Worm (Caenorhabditis elegans) whole organism, L1 larva: ENCODE results near the gene F26F4.9.

Source experiments
- C34B4.2 ChIP-seq: sonication (generic microtip); optimal IDR thresholded peaks from 2 replicates; lab custom pipeline; 2017; ENCODE audit warnings: mild to moderate bottlenecking, missing genetic modification characterization, missing compliant biosample characterization
- alr-1 ChIP-seq: fragments of 200-800 bp; sonication (Bioruptor generic); optimal IDR thresholded peaks from 2 replicates; lab custom pipeline; 2018; ENCODE audit warnings: borderline replicate concordance, mild to moderate bottlenecking, missing genetic modification characterization, missing compliant biosample characterization
- ces-1 ChIP-seq: fragments of 150-350 bp; optimal IDR thresholded peaks from 2 replicates; lab custom pipeline; 2014; ENCODE audit warnings: missing biosample characterization, missing genetic modification reagents, missing genetic modification characterization
- fkh-4 ChIP-seq: sonication (generic microtip); optimal IDR thresholded peaks from 2 replicates; lab custom pipeline; 2016; ENCODE audit warnings: missing compliant biosample characterization, missing genetic modification characterization, borderline replicate concordance
- fos-1 ChIP-seq: fragments of 150-350 bp; optimal IDR thresholded peaks from 2 replicates; lab custom pipeline; 2014; ENCODE audit warnings: missing biosample characterization, missing genetic modification characterization
- swsn-7 ChIP-seq: sonication (generic microtip); optimal IDR thresholded peaks from 2 replicates; lab custom pipeline; 2016; ENCODE audit warnings: missing genetic modification characterization, missing compliant biosample characterization
- unc-130 ChIP-seq: fragments of 150-350 bp; optimal IDR thresholded peaks from 2 replicates; lab custom pipeline; 2017; ENCODE audit warnings: missing biosample characterization, missing genetic modification characterization, inconsistent platforms

ce11 chrIII:4950345-4950744 lies 38.0 kb upstream of the F26F4.9 start:
- TF ChIP-seq swsn-7 (tag; lab: Kevin White, UChicago) (peak; percentile 44), fkh-4 (no peak), ces-1 (GFP tag; lab: Kevin White, UChicago) (no peak), fos-1 (tag; lab: Kevin White, UChicago) (no peak), unc-130 (tag; lab: Kevin White, UChicago) (no peak), C34B4.2 (no peak), alr-1 (tag; lab: Kevin White, UChicago) (no peak)
